Worm (Caenorhabditis elegans): Measurements from ENCODE around the gene T19H5.6.

Gene T19H5.6

ce11 chrII:9470027-9470426 lies at the start of gene T19H5.6:
Gene T19H5.6, minus strand, starts transcription at chrII:9470221.
- no peak for TF ChIP-seq ztf-23 (GFP tag; IDR thresholded peaks at IDR 0.05)
- TF ChIP-seq ztf-29 (GFP tag; IDR thresholded peaks at IDR 0.05) = no peak
- TF ChIP-seq med-1 (GFP tag; optimal IDR thresholded peaks at IDR 0.05; ENCODE audit: insufficient read depth) = no peak
- no peak for TF ChIP-seq ref-1 (GFP tag; conservative IDR thresholded peaks at IDR 0.05)
- TF ChIP-seq cog-1 (tag; optimal IDR thresholded peaks at IDR 0.05) = no peak
- no peak for TF ChIP-seq tab-1 (GFP tag; IDR thresholded peaks at IDR 0.05)
- TF ChIP-seq klf-2 (GFP tag; conservative IDR thresholded peaks at IDR 0.05) = no peak
- no peak for TF ChIP-seq flt-1 (GFP tag; IDR thresholded peaks at IDR 0.05)
- TF ChIP-seq T22C8.4 (GFP tag; IDR thresholded peaks at IDR 0.05) = no peak

DNA sequence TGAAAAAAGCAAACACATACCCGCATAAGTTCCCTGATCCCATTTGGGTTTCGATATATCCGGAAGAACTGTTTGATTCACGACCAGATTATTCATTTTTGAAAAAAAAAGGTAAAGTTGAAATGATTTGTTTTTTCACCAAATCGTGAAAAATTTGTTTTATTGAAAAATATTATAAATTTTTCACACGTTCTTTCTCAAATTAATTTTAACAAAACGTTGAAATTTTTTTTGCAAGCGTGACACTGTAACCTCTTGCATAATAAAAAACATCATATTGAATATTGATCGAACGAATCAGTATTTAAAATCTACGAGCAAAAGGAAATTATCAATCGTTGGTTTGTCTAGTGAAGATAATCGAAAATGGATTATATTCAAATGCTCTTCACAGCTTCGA lies 48.8 kb upstream of the T19H5.6 start, which contains the start of the genes sfxn-1.1 and AH6.3:
sfxn-1.1 (minus strand) TSS at position 101 of the 400 bp plus-strand sequence.
AH6.3 (plus strand) TSS at position 275 of the 400 bp plus-strand sequence.
- TF ChIP-seq flt-1 (GFP tag; IDR thresholded peaks at IDR 0.05) = no peak
- TF ChIP-seq cog-1 (tag; optimal IDR thresholded peaks at IDR 0.05) = no peak
- no peak for TF ChIP-seq ztf-23 (GFP tag; IDR thresholded peaks at IDR 0.05)
- no peak for TF ChIP-seq med-1 (GFP tag; optimal IDR thresholded peaks at IDR 0.05; ENCODE audit: insufficient read depth)
- TF ChIP-seq ztf-29 (GFP tag; IDR thresholded peaks at IDR 0.05) = no peak
- no peak for TF ChIP-seq klf-2 (GFP tag; conservative IDR thresholded peaks at IDR 0.05)
- TF ChIP-seq T22C8.4 (GFP tag; IDR thresholded peaks at IDR 0.05) = no peak
- TF ChIP-seq tab-1 (GFP tag; IDR thresholded peaks at IDR 0.05) = no peak
- TF ChIP-seq ref-1 (GFP tag; conservative IDR thresholded peaks at IDR 0.05) = no peak

ce11 chrII:9516836-9517235 lies 46.8 kb upstream of the T19H5.6 start, which contains the start of gene gcy-1:
Gene gcy-1, minus strand, starts transcription at chrII:9516936.
- no peak for TF ChIP-seq cog-1 (tag; optimal IDR thresholded peaks at IDR 0.05)
- no peak for TF ChIP-seq klf-2 (GFP tag; conservative IDR thresholded peaks at IDR 0.05)
- no peak for TF ChIP-seq flt-1 (GFP tag; IDR thresholded peaks at IDR 0.05)
- no peak for TF ChIP-seq ztf-23 (GFP tag; IDR thresholded peaks at IDR 0.05)
- no peak for TF ChIP-seq T22C8.4 (GFP tag; IDR thresholded peaks at IDR 0.05)
- TF ChIP-seq tab-1 (GFP tag; IDR thresholded peaks at IDR 0.05) = no peak
- no peak for TF ChIP-seq ref-1 (GFP tag; conservative IDR thresholded peaks at IDR 0.05)

DNA sequence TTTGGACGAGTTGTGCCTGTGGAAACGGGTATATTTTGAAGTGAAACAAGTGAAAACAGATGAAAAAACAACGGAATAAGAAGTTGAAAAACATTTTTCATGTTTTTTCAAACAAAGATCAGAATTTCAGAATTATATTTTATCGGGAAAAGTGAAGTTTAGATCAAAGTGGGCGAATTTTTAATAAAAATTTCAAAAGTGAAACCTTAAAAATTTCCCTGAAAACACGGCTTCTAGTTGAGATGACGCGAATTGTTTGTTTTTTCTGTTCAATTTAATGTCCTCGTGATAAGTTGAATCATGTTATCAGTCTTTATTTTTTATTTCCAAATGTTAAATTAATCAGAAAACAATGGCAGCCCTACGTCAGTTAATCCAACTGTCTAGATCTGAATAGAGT lies 37.2 kb upstream of the T19H5.6 start, which contains the start of gene gcy-3:
gcy-3 (minus strand) TSS at position 101 of the 400 bp plus-strand sequence.
- TF ChIP-seq ztf-29 (GFP tag; IDR thresholded peaks at IDR 0.05) (no peak), ref-1 (GFP tag; conservative IDR thresholded peaks at IDR 0.05) (no peak), klf-2 (GFP tag; conservative IDR thresholded peaks at IDR 0.05) (no peak), cog-1 (tag; optimal IDR thresholded peaks at IDR 0.05) (no peak), tab-1 (GFP tag; IDR thresholded peaks at IDR 0.05) (no peak), med-1 (GFP tag; optimal IDR thresholded peaks at IDR 0.05; ENCODE audit: insufficient read depth) (no peak), T22C8.4 (GFP tag; IDR thresholded peaks at IDR 0.05) (no peak), ztf-23 (GFP tag; IDR thresholded peaks at IDR 0.05) (no peak), flt-1 (GFP tag; IDR thresholded peaks at IDR 0.05) (no peak)

- TF ChIP-seq cog-1 (tag; optimal IDR thresholded peaks at IDR 0.05) (no peak), med-1 (GFP tag; optimal IDR thresholded peaks at IDR 0.05; ENCODE audit: insufficient read depth) (no peak), ztf-29 (GFP tag; IDR thresholded peaks at IDR 0.05) (no peak), ztf-23 (GFP tag; IDR thresholded peaks at IDR 0.05) (no peak), ref-1 (GFP tag; conservative IDR thresholded peaks at IDR 0.05) (no peak), flt-1 (GFP tag; IDR thresholded peaks at IDR 0.05) (no peak), klf-2 (GFP tag; conservative IDR thresholded peaks at IDR 0.05) (no peak)
Measured at ce11 chrII:9501955-9502354, 31.9 kb upstream of the T19H5.6 start.

ce11 chrII:9500926-9501325 lies 30.9 kb upstream of the T19H5.6 start:
- TF ChIP-seq cog-1 (tag; optimal IDR thresholded peaks at IDR 0.05) (no peak), flt-1 (GFP tag; IDR thresholded peaks at IDR 0.05) (no peak), klf-2 (GFP tag; conservative IDR thresholded peaks at IDR 0.05) (no peak), T22C8.4 (GFP tag; IDR thresholded peaks at IDR 0.05) (no peak), ztf-23 (GFP tag; IDR thresholded peaks at IDR 0.05) (no peak), ref-1 (GFP tag; conservative IDR thresholded peaks at IDR 0.05) (no peak), tab-1 (GFP tag; IDR thresholded peaks at IDR 0.05) (no peak), ztf-29 (GFP tag; IDR thresholded peaks at IDR 0.05) (no peak), med-1 (GFP tag; optimal IDR thresholded peaks at IDR 0.05; ENCODE audit: insufficient read depth) (no peak)

DNA sequence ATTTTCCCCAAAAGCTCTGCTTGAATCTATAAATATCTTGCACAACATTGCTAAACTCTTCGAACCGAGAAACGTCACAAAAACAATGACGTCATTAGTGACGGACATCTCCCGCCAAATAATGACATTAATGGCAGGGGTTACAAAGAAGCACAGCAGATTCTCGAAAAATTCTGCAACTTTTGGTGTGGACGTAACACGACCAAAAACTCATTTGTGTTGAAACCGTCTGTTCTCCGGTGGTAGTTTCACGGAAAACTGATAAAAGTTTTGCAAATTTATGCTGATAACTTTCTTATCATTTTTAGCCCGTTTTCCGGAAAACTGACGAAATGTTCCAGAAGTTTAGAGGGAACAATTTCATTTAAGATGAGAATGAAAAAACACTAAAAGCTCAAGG lies 28.6 kb upstream of the T19H5.6 start:
- no peak for TF ChIP-seq cog-1 (tag; optimal IDR thresholded peaks at IDR 0.05)
- TF ChIP-seq ztf-23 (GFP tag; IDR thresholded peaks at IDR 0.05) = no peak
- no peak for TF ChIP-seq ztf-29 (GFP tag; IDR thresholded peaks at IDR 0.05)
- TF ChIP-seq ref-1 (GFP tag; conservative IDR thresholded peaks at IDR 0.05) = no peak
- no peak for TF ChIP-seq T22C8.4 (GFP tag; IDR thresholded peaks at IDR 0.05)
- no peak for TF ChIP-seq tab-1 (GFP tag; IDR thresholded peaks at IDR 0.05)
- no peak for TF ChIP-seq klf-2 (GFP tag; conservative IDR thresholded peaks at IDR 0.05)
- no peak for TF ChIP-seq med-1 (GFP tag; optimal IDR thresholded peaks at IDR 0.05; ENCODE audit: insufficient read depth)
- no peak for TF ChIP-seq flt-1 (GFP tag; IDR thresholded peaks at IDR 0.05)

DNA sequence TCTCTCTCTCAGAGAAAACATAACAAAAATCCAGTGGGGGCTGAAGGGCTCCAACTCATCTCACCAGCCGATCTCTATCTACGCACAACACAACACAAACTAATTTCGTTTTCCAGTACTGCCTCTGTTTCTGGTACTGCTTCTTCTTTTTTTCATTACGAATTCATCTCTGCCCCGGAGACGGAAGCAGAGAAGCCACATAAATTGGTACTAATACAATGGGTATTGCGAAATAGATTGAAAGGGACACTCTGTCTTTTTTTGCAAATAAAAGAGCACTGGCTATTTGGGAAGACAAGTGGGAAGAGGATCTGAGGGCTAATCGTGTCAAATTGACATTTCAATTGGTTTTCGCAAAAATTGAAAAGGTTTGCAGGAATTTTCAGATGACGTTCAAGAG lies 27.3 kb upstream of the T19H5.6 start:
- no peak for TF ChIP-seq flt-1 (GFP tag; IDR thresholded peaks at IDR 0.05)
- TF ChIP-seq med-1 (GFP tag; optimal IDR thresholded peaks at IDR 0.05; ENCODE audit: insufficient read depth) = no peak
- TF ChIP-seq ztf-29 (GFP tag; IDR thresholded peaks at IDR 0.05) = no peak
- no peak for TF ChIP-seq ref-1 (GFP tag; conservative IDR thresholded peaks at IDR 0.05)
- no peak for TF ChIP-seq tab-1 (GFP tag; IDR thresholded peaks at IDR 0.05)
- no peak for TF ChIP-seq klf-2 (GFP tag; conservative IDR thresholded peaks at IDR 0.05)
- TF ChIP-seq ztf-23 (GFP tag; IDR thresholded peaks at IDR 0.05) = no peak
- no peak for TF ChIP-seq cog-1 (tag; optimal IDR thresholded peaks at IDR 0.05)
- no peak for TF ChIP-seq T22C8.4 (GFP tag; IDR thresholded peaks at IDR 0.05)

ce11 chrII:9493242-9494058 lies 23.4 kb upstream of the T19H5.6 start:
- TF ChIP-seq flt-1 (GFP tag; IDR thresholded peaks at IDR 0.05) (no peak), ref-1 (GFP tag; conservative IDR thresholded peaks at IDR 0.05) (no peak), ztf-29 (GFP tag; IDR thresholded peaks at IDR 0.05) (no peak), T22C8.4 (GFP tag; IDR thresholded peaks at IDR 0.05) (no peak), med-1 (GFP tag; optimal IDR thresholded peaks at IDR 0.05; ENCODE audit: insufficient read depth) (no peak), cog-1 (tag; optimal IDR thresholded peaks at IDR 0.05) (no peak), ztf-23 (GFP tag; IDR thresholded peaks at IDR 0.05) (no peak), klf-2 (GFP tag; conservative IDR thresholded peaks at IDR 0.05) (no peak), tab-1 (GFP tag; IDR thresholded peaks at IDR 0.05) (no peak)
